Worm (Caenorhabditis elegans) whole organism, L3 larva: ENCODE measurements around the gene srsx-26.
A peak's percentile ranks its signal among the peaks of the same experiment; 100 is the strongest.

ENCODE experiments used
- R02D3.7 ChIP-seq: fragments of 150-350 bp; optimal IDR thresholded peaks from 2 replicates; lab custom pipeline; 2014; ENCODE audit warnings: missing biosample characterization, missing genetic modification characterization
- ZK546.5 ChIP-seq: sonication (generic microtip); optimal IDR thresholded peaks from 2 replicates; lab custom pipeline; 2017; ENCODE audit warnings: missing biosample characterization, missing genetic modification characterization
- ceh-28 ChIP-seq: fragments of 150-350 bp; optimal IDR thresholded peaks from 2 replicates; lab custom pipeline; 2014; ENCODE audit warnings: missing biosample characterization, missing genetic modification reagents, missing genetic modification characterization
- ceh-82 ChIP-seq: fragments of 150-350 bp; optimal IDR thresholded peaks from 2 replicates; lab custom pipeline; 2014; ENCODE audit warnings: missing biosample characterization, missing genetic modification characterization
- daf-12 ChIP-seq: fragments of 150-350 bp; optimal IDR thresholded peaks from 2 replicates; lab custom pipeline; 2014; ENCODE audit warnings: missing biosample characterization, missing genetic modification reagents, missing genetic modification characterization
- egl-5 ChIP-seq: fragments of 150-350 bp; optimal IDR thresholded peaks from 2 replicates; lab custom pipeline; 2017; ENCODE audit warnings: missing biosample characterization, missing genetic modification reagents, missing genetic modification characterization, inconsistent platforms
- elt-2 ChIP-seq: sonication (generic microtip); optimal IDR thresholded peaks from 2 replicates; lab custom pipeline; 2016; ENCODE audit warnings: missing genetic modification reagents, mild to moderate bottlenecking, missing genetic modification characterization, missing compliant biosample characterization
- elt-3 ChIP-seq, 3 experiments: fragments of 150-350 bp in 1 of 3; sonication (generic microtip) in 2 of 3; optimal IDR thresholded peaks; 2 replicates in 2 of 3; 4 replicates in 1 of 3; lab custom pipeline; 2014 to 2017; ENCODE audit warnings: missing biosample characterization in 3 of 3, missing genetic modification characterization in 3 of 3
- eor-1 ChIP-seq, 2 experiments: fragments of 150-350 bp; optimal IDR thresholded peaks; 2 replicates each; lab custom pipeline; 2014 to 2018; ENCODE audit warnings: missing biosample characterization in 2 of 2, missing genetic modification characterization in 2 of 2
- jun-1 ChIP-seq: fragments of 150-350 bp; optimal IDR thresholded peaks from 2 replicates; lab custom pipeline; 2014; ENCODE audit warnings: missing biosample characterization, missing genetic modification reagents, missing genetic modification characterization
- lin-39 ChIP-seq: fragments of 150-350 bp; optimal IDR thresholded peaks from 2 replicates; lab custom pipeline; 2018; ENCODE audit warnings: missing biosample characterization, missing genetic modification reagents, missing genetic modification characterization
- lsy-12 ChIP-seq: sonication (generic microtip); optimal IDR thresholded peaks from 2 replicates; lab custom pipeline; 2016; ENCODE audit warnings: mild to moderate bottlenecking, missing genetic modification characterization, missing compliant biosample characterization
- mdl-1 ChIP-seq: fragments of 150-350 bp; optimal IDR thresholded peaks from 2 replicates; lab custom pipeline; 2014; ENCODE audit warnings: missing biosample characterization, missing genetic modification characterization
- nhr-25 ChIP-seq: sonication (generic microtip); optimal IDR thresholded peaks from 2 replicates; lab custom pipeline; 2017; ENCODE audit warnings: missing biosample characterization, missing genetic modification characterization
- nhr-43 ChIP-seq: sonication (generic microtip); optimal IDR thresholded peaks from 2 replicates; lab custom pipeline; 2016; ENCODE audit warnings: mild to moderate bottlenecking, missing genetic modification characterization, missing compliant biosample characterization; ENCODE audit not compliant: poor library complexity, severe bottlenecking
- nhr-67 ChIP-seq: fragments of 150-350 bp; optimal IDR thresholded peaks from 2 replicates; lab custom pipeline; 2014; ENCODE audit warnings: missing biosample characterization, missing genetic modification characterization
- nhr-76 ChIP-seq: fragments of 150-350 bp; sonication (generic microtip); optimal IDR thresholded peaks from 5 replicates; lab custom pipeline; 2014; ENCODE audit warnings: missing biosample characterization, missing genetic modification characterization
- pha-4 ChIP-seq: fragments of 150-350 bp; optimal IDR thresholded peaks from 2 replicates; lab custom pipeline; 2014; ENCODE audit warnings: missing biosample characterization, missing genetic modification reagents, missing genetic modification characterization
- pqm-1 ChIP-seq: fragments of 150-350 bp; optimal IDR thresholded peaks from 2 replicates; lab custom pipeline; 2017; ENCODE audit warnings: missing biosample characterization, missing genetic modification characterization, inconsistent platforms
- snpc-4 ChIP-seq: fragments of 150-350 bp; optimal IDR thresholded peaks from 2 replicates; lab custom pipeline; 2014; ENCODE audit warnings: missing biosample characterization, missing genetic modification characterization
- tbx-2 ChIP-seq: sonication (generic microtip); optimal IDR thresholded peaks from 2 replicates; lab custom pipeline; 2016; ENCODE audit warnings: mild to moderate bottlenecking, missing genetic modification characterization, missing compliant biosample characterization
- unc-39 ChIP-seq: sonication (generic microtip); optimal IDR thresholded peaks from 4 replicates; lab custom pipeline; 2017; ENCODE audit warnings: missing biosample characterization, missing genetic modification characterization
- unc-62 ChIP-seq: fragments of 150-350 bp; sonication (generic microtip); optimal IDR thresholded peaks from 4 replicates; lab custom pipeline; 2014; ENCODE audit warnings: missing biosample characterization, missing genetic modification reagents, missing genetic modification characterization
- ztf-11 ChIP-seq: fragments of 150-350 bp; optimal IDR thresholded peaks from 2 replicates; lab custom pipeline; 2014; ENCODE audit warnings: missing biosample characterization, missing genetic modification characterization

The srsx-26 gene

DNA sequence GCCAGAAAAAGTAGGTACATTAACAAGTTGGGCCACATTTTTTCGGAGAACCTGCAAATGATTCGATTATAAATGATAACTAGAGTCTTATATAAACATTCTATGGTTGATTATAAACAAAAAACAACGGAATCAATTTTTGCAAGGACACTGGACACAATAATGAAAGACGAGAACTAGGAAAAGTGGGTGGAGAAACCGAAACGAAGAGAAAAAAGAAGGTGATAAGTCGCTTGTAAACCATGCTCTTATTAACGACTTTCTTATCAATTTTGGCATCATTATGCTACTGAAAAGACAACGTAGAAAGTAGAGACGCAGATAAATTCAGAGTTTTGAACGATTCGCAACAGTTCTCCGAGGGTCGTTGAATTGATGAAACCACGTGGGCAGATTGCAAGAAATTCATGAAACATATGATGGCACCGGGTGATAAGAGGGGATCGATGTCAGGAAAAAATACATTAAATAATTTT lies 41.7 kb downstream of the srsx-26 start, which contains the start of gene ZK856.5:
ZK856.5 (minus strand) TSS at position 51 of the 476 bp plus-strand sequence.
- TF ChIP-seq lsy-12 (tag; lab: Kevin White, UChicago) (no peak), elt-3 (tag; optimal IDR thresholded peaks at IDR 0.05; lab: Kevin White, UChicago) (no peak), unc-39 (tag; lab: Kevin White, UChicago) (no peak), R02D3.7 (tag; lab: Kevin White, UChicago) (no peak), ceh-82 (tag; lab: Kevin White, UChicago) (no peak), tbx-2 (tag; lab: Kevin White, UChicago) (no peak), mdl-1 (tag; lab: Kevin White, UChicago) (no peak), nhr-43 (tag; lab: Kevin White, UChicago) (no peak), lin-39 (tag; lab: Kevin White, UChicago) (no peak), pqm-1 (tag; lab: Kevin White, UChicago) (peak; percentile 94), elt-2 (tag; lab: Kevin White, UChicago) (peak; percentile 91), nhr-76 (no peak), pha-4 (peak; percentile 14)

DNA sequence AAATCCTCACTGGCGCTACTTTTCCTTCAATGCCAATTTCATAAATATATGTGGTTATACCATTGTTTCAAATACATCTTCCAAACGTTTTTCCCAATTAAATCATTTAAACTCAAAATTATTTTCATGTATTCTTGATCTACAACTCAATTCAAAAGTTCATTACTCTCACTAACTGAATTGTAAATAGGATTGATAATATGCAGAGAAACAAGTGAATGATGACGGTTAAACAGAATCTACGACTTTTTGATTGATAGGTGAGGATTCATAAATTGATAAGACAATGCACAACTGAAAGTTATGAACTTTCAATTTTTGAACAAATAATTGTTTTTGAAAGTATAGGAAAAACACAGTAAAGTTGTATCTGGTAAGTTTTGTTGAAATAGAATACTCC lies 42.8 kb downstream of the srsx-26 start:
- TF ChIP-seq ztf-11 (no peak), elt-2 (tag; lab: Kevin White, UChicago) (peak; percentile 22)

DNA sequence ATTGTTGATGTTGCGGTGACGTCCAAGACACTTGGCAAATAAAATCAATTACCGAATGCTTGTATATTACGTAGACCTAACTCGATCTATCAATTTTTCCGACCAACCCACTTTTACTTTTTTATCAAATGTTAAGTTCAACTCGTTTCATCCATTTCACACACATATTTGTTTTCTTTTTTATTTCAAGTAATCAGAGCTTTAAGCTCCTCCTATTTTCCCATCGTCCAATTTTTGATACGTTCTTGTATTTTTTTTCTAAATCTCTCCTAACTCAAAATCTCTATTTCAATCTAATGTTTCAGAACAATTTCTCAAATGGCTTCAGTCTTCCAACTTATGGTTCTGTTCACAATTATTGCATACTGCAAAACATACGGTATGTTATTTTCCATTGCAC lies 49.9 kb downstream of the srsx-26 start, which contains the start of gene ZK856.6:
ZK856.6 (plus strand) TSS at position 301 of the 400 bp plus-strand sequence.
- TF ChIP-seq egl-5 (tag; lab: Kevin White, UChicago) (no peak), daf-12 (tag; lab: Kevin White, UChicago) (no peak), eor-1 (tag; optimal IDR thresholded peaks at IDR 0.05; lab: Kevin White, UChicago) (no peak), ZK546.5 (tag; lab: Kevin White, UChicago) (no peak), ceh-28 (no peak), nhr-25 (tag; lab: Kevin White, UChicago) (no peak), snpc-4 (tag; lab: Kevin White, UChicago) (no peak), unc-62 (GFP tag; lab: Kevin White, UChicago) (no peak), nhr-67 (tag; lab: Kevin White, UChicago) (no peak), nhr-43 (tag; lab: Kevin White, UChicago) (no peak), unc-39 (tag; lab: Kevin White, UChicago) (no peak), jun-1 (tag; lab: Kevin White, UChicago) (no peak)
